Fruit fly (Drosophila melanogaster) S2 (cell line): ENCODE measurements around the gene mus201.

Experiments used
- CG8478 ChIP-seq: fragments of >200 bp; optimal IDR thresholded peaks from 2 replicates; lab custom pipeline; 2018
- CTCF ChIP-seq, 2 experiments: fragments of >200 bp; optimal IDR thresholded peaks; 2 replicates each; lab custom pipeline; 2018

- no peak for TF ChIP-seq CTCF (optimal IDR thresholded peaks at IDR 0.05; lab: Kevin White, UChicago)
- no peak for TF ChIP-seq CG8478
Observed at dm6 chr2L:8394840-8395239, 43.1 kb upstream of the mus201 start, which contains the start of gene Peritrophin-15b.
